Fruit fly (Drosophila melanogaster) whole organism, embryonic: ENCODE data around the gene par-6.
A peak's percentile ranks its signal among the peaks of the same experiment; 100 is the strongest.

Experiments
- Abd-B ChIP-seq: fragments of 200-800 bp; sonication (Bioruptor generic); optimal IDR thresholded peaks from 2 replicates; lab custom pipeline; 2018; ENCODE audit warnings: missing biosample characterization, mild to moderate bottlenecking, missing genetic modification characterization, moderate library complexity
- Atf6 ChIP-seq: fragments of 200-800 bp; sonication (Bioruptor generic); IDR thresholded peaks from 2 replicates; pipeline ENCODE4 v1.3.6; 2022; ENCODE audit warnings: missing biosample characterization, missing genetic modification characterization
- Bteb2 ChIP-seq: fragments of 200-800 bp; sonication (Bioruptor generic); optimal IDR thresholded peaks from 2 replicates; lab custom pipeline; 2016; ENCODE audit warnings: missing biosample characterization, missing genetic modification characterization
- CG10543 ChIP-seq: fragments of 200-800 bp; sonication (Bioruptor generic); optimal IDR thresholded peaks from 3 replicates; lab custom pipeline; 2017; ENCODE audit warnings: missing biosample characterization, mild to moderate bottlenecking, missing genetic modification characterization, moderate library complexity
- CG11456 ChIP-seq: fragments of 200-800 bp; sonication (Bioruptor generic); IDR thresholded peaks from 3 replicates; pipeline ENCODE4 v1.3.6; 2022; ENCODE audit warnings: missing biosample characterization, missing genetic modification characterization
- CG11504 ChIP-seq: fragments of 200-800 bp; sonication (Bioruptor generic); optimal IDR thresholded peaks from 3 replicates; lab custom pipeline; 2019; ENCODE audit warnings: missing biosample characterization, mild to moderate bottlenecking, missing genetic modification characterization, moderate library complexity
- CG13296 ChIP-seq: fragments of 200-800 bp; sonication (Bioruptor generic); optimal IDR thresholded peaks from 3 replicates; lab custom pipeline; 2018; ENCODE audit warnings: missing biosample characterization, mild to moderate bottlenecking, missing genetic modification characterization
- CG13624 ChIP-seq: fragments of 200-800 bp; sonication (Bioruptor generic); optimal IDR thresholded peaks from 2 replicates; lab custom pipeline; 2016; ENCODE audit warnings: missing biosample characterization, missing genetic modification characterization
- CG14050 ChIP-seq: fragments of 200-800 bp; sonication (Bioruptor generic); IDR thresholded peaks from 3 replicates; pipeline ENCODE4 v1.3.6; 2022; ENCODE audit warnings: missing biosample characterization, missing genetic modification characterization
- CG14441 ChIP-seq: fragments of 200-800 bp; sonication (Bioruptor generic); IDR thresholded peaks from 2 replicates; pipeline ENCODE4 v1.3.6; 2022; ENCODE audit warnings: missing biosample characterization, missing genetic modification characterization
- CG16815 ChIP-seq: fragments of 200-800 bp; sonication (Bioruptor generic); optimal IDR thresholded peaks from 3 replicates; lab custom pipeline; 2017; ENCODE audit warnings: missing biosample characterization, mild to moderate bottlenecking, missing genetic modification characterization
- CG17359 ChIP-seq: fragments of 200-800 bp; sonication (Bioruptor generic); optimal IDR thresholded peaks from 3 replicates; lab custom pipeline; 2018; ENCODE audit warnings: missing biosample characterization, mild to moderate bottlenecking, missing genetic modification characterization, moderate library complexity
- CG1792 ChIP-seq: fragments of 200-800 bp; sonication (Bioruptor generic); optimal IDR thresholded peaks from 2 replicates; lab custom pipeline; 2016; ENCODE audit warnings: missing biosample characterization, missing genetic modification characterization
- CG18011 ChIP-seq: fragments of 200-800 bp; sonication (Bioruptor generic); optimal IDR thresholded peaks from 2 replicates; lab custom pipeline; 2017; ENCODE audit warnings: missing biosample characterization, missing genetic modification characterization, mild to moderate bottlenecking, moderate library complexity, missing genotype
- CG2202 ChIP-seq: fragments of 200-800 bp; sonication (Bioruptor generic); optimal IDR thresholded peaks from 2 replicates; lab custom pipeline; 2018; ENCODE audit warnings: missing biosample characterization, mild to moderate bottlenecking, missing genetic modification characterization
- CG31388 ChIP-seq: fragments of 200-800 bp; sonication (Bioruptor generic); optimal IDR thresholded peaks from 2 replicates; lab custom pipeline; 2016; ENCODE audit warnings: missing biosample characterization, missing genetic modification characterization
- CG32767 ChIP-seq: fragments of 200-800 bp; sonication (Bioruptor generic); IDR thresholded peaks from 2 replicates; pipeline ENCODE4 v1.3.6; 2022; ENCODE audit warnings: missing biosample characterization, missing genetic modification characterization
- CG34376 ChIP-seq: fragments of 200-800 bp; sonication (Bioruptor generic); optimal IDR thresholded peaks from 2 replicates; lab custom pipeline; 2018; ENCODE audit warnings: missing biosample characterization, mild to moderate bottlenecking, missing genetic modification characterization
- CG4328 ChIP-seq: fragments of 200-800 bp; sonication (Bioruptor generic); optimal IDR thresholded peaks from 3 replicates; lab custom pipeline; 2017; ENCODE audit warnings: missing biosample characterization, missing genetic modification reagents, missing genetic modification characterization
- CG43689 ChIP-seq: fragments of 200-800 bp; sonication (Bioruptor generic); IDR thresholded peaks from 2 replicates; pipeline ENCODE4 v1.3.6; 2022; ENCODE audit warnings: missing biosample characterization, missing genetic modification characterization
- CG4424 ChIP-seq: fragments of 200-800 bp; sonication (Bioruptor generic); optimal IDR thresholded peaks from 3 replicates; lab custom pipeline; 2016; ENCODE audit warnings: missing biosample characterization, missing genetic modification characterization
- CG4854 ChIP-seq: fragments of 200-800 bp; sonication (Bioruptor generic); optimal IDR thresholded peaks from 2 replicates; lab custom pipeline; 2016; ENCODE audit warnings: missing biosample characterization, missing genetic modification characterization, inconsistent platforms
- CG6254 ChIP-seq: fragments of 200-800 bp; sonication (Bioruptor generic); optimal IDR thresholded peaks from 3 replicates; lab custom pipeline; 2017; ENCODE audit warnings: mild to moderate bottlenecking, missing biosample characterization, missing genetic modification reagents, missing genetic modification characterization
- CG6654 ChIP-seq: fragments of 200-800 bp; sonication (Bioruptor generic); optimal IDR thresholded peaks from 2 replicates; lab custom pipeline; 2017; ENCODE audit warnings: missing biosample characterization, mild to moderate bottlenecking, missing genetic modification characterization
- CG7271 ChIP-seq: fragments of 200-800 bp; sonication (Bioruptor generic); optimal IDR thresholded peaks from 2 replicates; lab custom pipeline; 2018; ENCODE audit warnings: missing biosample characterization, mild to moderate bottlenecking, missing genetic modification characterization, moderate library complexity
- CG9932 ChIP-seq: fragments of 200-800 bp; sonication (Bioruptor generic); IDR thresholded peaks from 2 replicates; pipeline ENCODE4 v1.3.6; 2022; ENCODE audit warnings: missing biosample characterization, missing genetic modification characterization
- D19A ChIP-seq: fragments of 200-800 bp; optimal IDR thresholded peaks from 3 replicates; lab custom pipeline; 2019; ENCODE audit warnings: missing biosample characterization, mild to moderate bottlenecking, missing genetic modification characterization, moderate library complexity
- Dll ChIP-seq: fragments of 200-800 bp; sonication (Bioruptor generic); IDR thresholded peaks from 4 replicates; pipeline ENCODE4 v1.3.6; 2022; ENCODE audit warnings: missing biosample characterization, missing genetic modification characterization; ENCODE audit not compliant: partially characterized antibody
- Doc2 ChIP-seq: fragments of 200-800 bp; sonication (Bioruptor generic); IDR thresholded peaks from 2 replicates; pipeline ENCODE4 v1.3.6; 2022; ENCODE audit warnings: missing biosample characterization, missing genetic modification characterization
- Elba2 ChIP-seq: fragments of 200-800 bp; sonication (Bioruptor generic); optimal IDR thresholded peaks from 3 replicates; lab custom pipeline; 2016; ENCODE audit warnings: missing biosample characterization, missing genetic modification characterization
- Gsc ChIP-seq: fragments of 200-800 bp; sonication (Bioruptor generic); IDR thresholded peaks from 2 replicates; pipeline ENCODE4 v1.3.6; 2022; ENCODE audit warnings: missing biosample characterization, missing genetic modification characterization
- HLH4C ChIP-seq: fragments of 200-800 bp; sonication (Bioruptor generic); IDR thresholded peaks from 3 replicates; pipeline ENCODE4 v1.3.6; 2022; ENCODE audit warnings: missing biosample characterization, missing genetic modification characterization; ENCODE audit not compliant: partially characterized antibody
- Hmr ChIP-seq: fragments of 200-800 bp; sonication (Bioruptor generic); optimal IDR thresholded peaks from 3 replicates; lab custom pipeline; 2017; ENCODE audit warnings: mild to moderate bottlenecking, missing biosample characterization, missing genetic modification reagents, missing genetic modification characterization
- Lhr ChIP-seq: fragments of 200-800 bp; sonication (Bioruptor generic); optimal IDR thresholded peaks from 3 replicates; lab custom pipeline; 2017; ENCODE audit warnings: mild to moderate bottlenecking, missing biosample characterization, missing genetic modification reagents, missing genetic modification characterization
- Nf-YA ChIP-seq: fragments of 200-800 bp; sonication (Bioruptor generic); IDR thresholded peaks from 2 replicates; pipeline ENCODE4 v1.3.6; 2022; ENCODE audit warnings: missing biosample characterization, missing genetic modification characterization
- Nf-YC ChIP-seq: fragments of 200-800 bp; optimal IDR thresholded peaks from 3 replicates; lab custom pipeline; 2019; ENCODE audit warnings: missing biosample characterization, mild to moderate bottlenecking, missing genetic modification characterization, moderate library complexity
- Spps ChIP-seq: fragments of 200-800 bp; sonication (Bioruptor generic); optimal IDR thresholded peaks from 2 replicates; lab custom pipeline; 2018; ENCODE audit warnings: missing biosample characterization, mild to moderate bottlenecking, missing genetic modification characterization
- Sry-β ChIP-seq: fragments of 200-800 bp; sonication (Bioruptor generic); optimal IDR thresholded peaks from 2 replicates; lab custom pipeline; 2018; ENCODE audit warnings: missing biosample characterization, mild to moderate bottlenecking, missing genetic modification characterization, moderate library complexity
- Trl ChIP-seq, 3 experiments: fragments of >200 bp in 2 of 3; fragments of 200-800 bp in 1 of 3; sonication (Bioruptor generic) in 1 of 3; optimal IDR thresholded peaks; 2 replicates in 1 of 3; 3 replicates in 2 of 3; lab custom pipeline; 2016 to 2017; ENCODE audit warnings: missing biosample characterization in 1 of 3, missing genetic modification characterization in 1 of 3
- ac ChIP-seq: fragments of 200-800 bp; sonication (Bioruptor generic); optimal IDR thresholded peaks from 3 replicates; lab custom pipeline; 2017; ENCODE audit warnings: missing biosample characterization, mild to moderate bottlenecking, missing genetic modification characterization
- crc ChIP-seq: fragments of 200-800 bp; sonication (Bioruptor generic); optimal IDR thresholded peaks from 2 replicates; lab custom pipeline; 2016; ENCODE audit warnings: missing biosample characterization, missing genetic modification characterization
- eve ChIP-seq, 2 experiments: fragments of >200 bp; optimal IDR thresholded peaks; 2 replicates each; lab custom pipeline; 2017; ENCODE audit warnings: missing biosample characterization in 2 of 2, missing genetic modification characterization in 2 of 2
- insv ChIP-seq, 2 experiments: fragments of 200-800 bp; sonication (Bioruptor generic); optimal IDR thresholded peaks; 3 replicates each; lab custom pipeline; 2016 to 2018; ENCODE audit warnings: missing biosample characterization in 2 of 2, missing genetic modification characterization in 2 of 2
- pfk ChIP-seq: fragments of 200-800 bp; sonication (Bioruptor generic); optimal IDR thresholded peaks from 2 replicates; lab custom pipeline; 2018; ENCODE audit warnings: missing biosample characterization, mild to moderate bottlenecking, missing genetic modification characterization, moderate library complexity
- sisA ChIP-seq: fragments of 200-800 bp; sonication (Bioruptor generic); IDR thresholded peaks from 2 replicates; pipeline ENCODE4 v1.3.6; 2022; ENCODE audit warnings: missing biosample characterization, missing genetic modification characterization
- sob ChIP-seq: fragments of 200-800 bp; sonication (Bioruptor generic); IDR thresholded peaks from 2 replicates; pipeline ENCODE4 v1.3.6; 2022; ENCODE audit warnings: missing biosample characterization, missing genetic modification characterization
- sqz ChIP-seq: fragments of 200-800 bp; sonication (Bioruptor generic); optimal IDR thresholded peaks from 3 replicates; lab custom pipeline; 2018; ENCODE audit warnings: missing biosample characterization, mild to moderate bottlenecking, missing genetic modification characterization
- z ChIP-seq: fragments of 200-800 bp; sonication (Bioruptor generic); IDR thresholded peaks from 3 replicates; pipeline ENCODE4 v1.3.6; 2022; ENCODE audit warnings: missing biosample characterization, missing genetic modification characterization

Gene par-6

dm6 chrX:17702738-17703570 lies at the start of gene par-6, which contains the start of gene CG8188 (continued):
- TF ChIP-seq CG4854 (peak; percentile 76), CG16815 (GFP tag; lab: Kevin White, UChicago) (peak; percentile 83), Doc2 (GFP tag; lab: Robert Waterston, UW) (no peak), CG14050 (peak; percentile 83), Dll (GFP tag; lab: Robert Waterston, UW) (peak; percentile 82), CG7271 (peak; percentile 31), CG9932 (GFP tag; lab: Robert Waterston, UW) (peak; percentile 92), CG18011 (GFP tag; lab: Kevin White, UChicago) (peak; percentile 59), Elba2 (GFP tag; lab: Kevin White, UChicago) (peak; percentile 89), Abd-B (GFP tag; lab: Kevin White, UChicago) (peak; percentile 81), CG1792 (GFP tag; lab: Kevin White, UChicago) (peak; percentile 77), Gsc (GFP tag; lab: Robert Waterston, UW) (no peak), Trl (optimal IDR thresholded peaks at IDR 0.05; lab: Kevin White, UChicago) (no peak), Trl (GFP tag; optimal IDR thresholded peaks at IDR 0.05; lab: Kevin White, UChicago) (peak; percentile 89), eve (GFP tag; optimal IDR thresholded peaks at IDR 0.05; lab: Kevin White, UChicago) (peak in 1 of 2 experiments; percentile 83), CG34376 (GFP tag; lab: Kevin White, UChicago) (peak; percentile 87), CG17359 (tag; lab: Kevin White, UChicago) (peak; percentile 77), Sry-β (peak; percentile 40), crc (peak; percentile 41), CG2202 (tag; lab: Kevin White, UChicago) (peak; percentile 75), CG11456 (GFP tag; lab: Robert Waterston, UW) (peak; percentile 87), CG31388 (peak; percentile 56), sisA (peak; percentile 87), CG43689 (GFP tag; lab: Robert Waterston, UW) (no peak), HLH4C (GFP tag; lab: Robert Waterston, UW) (peak; percentile 67; the same call in 1 of the 3 replicates), Nf-YC (peak; percentile 74), Lhr (GFP tag; lab: Kevin White, UChicago) (peak; percentile 47), z (GFP tag; lab: Robert Waterston, UW) (no peak), CG13624 (GFP tag; lab: Kevin White, UChicago) (peak; percentile 86), CG10543 (GFP tag; lab: Kevin White, UChicago) (peak; percentile 86), Hmr (GFP tag; lab: Kevin White, UChicago) (peak; percentile 88), Spps (tag; lab: Kevin White, UChicago) (peak; percentile 54), CG6654 (GFP tag; lab: Kevin White, UChicago) (peak; percentile 49), Bteb2 (GFP tag; lab: Kevin White, UChicago) (peak; percentile 76), CG32767 (GFP tag; lab: Robert Waterston, UW) (peak; percentile 95), ac (GFP tag; lab: Kevin White, UChicago) (peak; percentile 52), Nf-YA (GFP tag; lab: Robert Waterston, UW) (peak; percentile 41; the same call in 1 of the 2 replicates), Atf6 (GFP tag; lab: Robert Waterston, UW) (peak; percentile 87), sqz (GFP tag; lab: Kevin White, UChicago) (peak; percentile 56), D19A (tag; lab: Kevin White, UChicago) (peak; percentile 76), pfk (GFP tag; lab: Kevin White, UChicago) (peak; percentile 10), CG4328 (GFP tag; lab: Kevin White, UChicago) (peak; percentile 80), CG13296 (GFP tag; lab: Kevin White, UChicago) (peak; percentile 87), insv (GFP tag; optimal IDR thresholded peaks at IDR 0.05; lab: Kevin White, UChicago) (peak; percentile 63 to 92), CG14441 (GFP tag; lab: Robert Waterston, UW) (peak; percentile 90), CG4424 (peak; percentile 87), CG6254 (GFP tag; lab: Kevin White, UChicago) (peak; percentile 45), sob (GFP tag; lab: Robert Waterston, UW) (peak; percentile 87), CG11504 (tag; lab: Kevin White, UChicago) (peak; percentile 82)
